Worm (Caenorhabditis elegans) whole organism, L4/young adult: ENCODE results near the gene F17A2.13.

ENCODE experiments used
- dao-5 ChIP-seq: sonication (generic microtip); optimal IDR thresholded peaks from 2 replicates; lab custom pipeline; 2016; ENCODE audit warnings: missing genotype, missing genetic modification characterization, moderate library complexity, missing compliant biosample characterization
- him-1 ChIP-seq: sonication (generic microtip); optimal IDR thresholded peaks from 2 replicates; lab custom pipeline; 2016; ENCODE audit warnings: missing genotype, missing genetic modification reagents, missing genetic modification characterization, missing compliant biosample characterization

- TF ChIP-seq dao-5 (no peak), him-1 (no peak)
These were observed 43.3 kb downstream of the F17A2.13 start, which contains the start of gene F19H6.5 for ce11 chrX:12364804-12365203.
